Worm (Caenorhabditis elegans) whole organism, L1 larva: ENCODE data around the gene F46E10.2.

Source experiments
- C04F5.9 ChIP-seq: sonication (generic microtip); optimal IDR thresholded peaks from 2 replicates; lab custom pipeline; 2016; ENCODE audit warnings: missing genetic modification characterization, missing compliant biosample characterization
- C16A3.4 ChIP-seq: fragments of 150-350 bp; optimal IDR thresholded peaks from 2 replicates; lab custom pipeline; 2014; ENCODE audit warnings: missing biosample characterization, missing genetic modification characterization
- C34B4.2 ChIP-seq: sonication (generic microtip); optimal IDR thresholded peaks from 2 replicates; lab custom pipeline; 2017; ENCODE audit warnings: mild to moderate bottlenecking, missing genetic modification characterization, missing compliant biosample characterization
- aha-1 ChIP-seq: fragments of 150-350 bp; optimal IDR thresholded peaks from 2 replicates; lab custom pipeline; 2014; ENCODE audit warnings: missing biosample characterization, missing genetic modification characterization
- alr-1 ChIP-seq: fragments of 200-800 bp; sonication (Bioruptor generic); optimal IDR thresholded peaks from 2 replicates; lab custom pipeline; 2018; ENCODE audit warnings: borderline replicate concordance, mild to moderate bottlenecking, missing genetic modification characterization, missing compliant biosample characterization
- blmp-1 ChIP-seq: fragments of 150-350 bp; optimal IDR thresholded peaks from 2 replicates; lab custom pipeline; 2014; ENCODE audit warnings: missing biosample characterization, missing genetic modification characterization
- ceh-63 ChIP-seq: fragments of 200-800 bp; sonication (Bioruptor generic); optimal IDR thresholded peaks from 2 replicates; lab custom pipeline; 2018; ENCODE audit warnings: mild to moderate bottlenecking, missing genetic modification characterization, missing compliant biosample characterization
- ceh-8 ChIP-seq: fragments of 200-800 bp; sonication (Bioruptor generic); optimal IDR thresholded peaks from 2 replicates; lab custom pipeline; 2018; ENCODE audit warnings: mild to moderate bottlenecking, missing genetic modification characterization, moderate library complexity, missing compliant biosample characterization
- ceh-82 ChIP-seq, 3 experiments: fragments of 150-350 bp in 1 of 3; sonication (generic microtip) in 2 of 3; optimal IDR thresholded peaks; 2 replicates each; lab custom pipeline; 2014 to 2017; ENCODE audit warnings: missing biosample characterization in 3 of 3, missing genetic modification characterization in 3 of 3
- ceh-90 ChIP-seq: sonication (generic microtip); optimal IDR thresholded peaks from 2 replicates; lab custom pipeline; 2016; ENCODE audit warnings: missing genetic modification characterization, missing compliant biosample characterization
- ces-1 ChIP-seq: fragments of 150-350 bp; optimal IDR thresholded peaks from 2 replicates; lab custom pipeline; 2014; ENCODE audit warnings: missing biosample characterization, missing genetic modification reagents, missing genetic modification characterization
- dpl-1 ChIP-seq, 3 experiments: fragments of 150-350 bp in 2 of 3; sonication (generic microtip) in 1 of 3; optimal IDR thresholded peaks; 2 replicates each; lab custom pipeline; 2014 to 2017; ENCODE audit warnings: missing biosample characterization in 3 of 3, missing genetic modification characterization in 3 of 3, missing genetic modification reagents in 3 of 3
- dsc-1 ChIP-seq: sonication (generic microtip); optimal IDR thresholded peaks from 2 replicates; lab custom pipeline; 2016; ENCODE audit warnings: mild to moderate bottlenecking, missing genetic modification characterization, missing compliant biosample characterization
- efl-1 ChIP-seq, 4 experiments: fragments of 150-350 bp; optimal IDR thresholded peaks in 3 of 4; peaks in 1 of 4; 1 replicate in 1 of 4; 2 replicates in 3 of 4; lab custom pipeline; 2014; ENCODE audit warnings: missing biosample characterization in 2 of 4, missing genetic modification characterization in 2 of 4, missing genetic modification reagents in 2 of 4
- elt-3 ChIP-seq, 6 experiments: fragments of 150-350 bp in 1 of 6; sonication (generic microtip); optimal IDR thresholded peaks; 2 replicates each; lab custom pipeline; 2017 to 2018; ENCODE audit warnings: missing biosample characterization in 6 of 6, missing genetic modification characterization in 6 of 6, inconsistent platforms in 1 of 6
- fkh-10 ChIP-seq: sonication (generic microtip); optimal IDR thresholded peaks from 2 replicates; lab custom pipeline; 2017; ENCODE audit warnings: missing biosample characterization, missing genetic modification reagents, missing genetic modification characterization
- fkh-4 ChIP-seq: sonication (generic microtip); optimal IDR thresholded peaks from 2 replicates; lab custom pipeline; 2016; ENCODE audit warnings: missing compliant biosample characterization, missing genetic modification characterization, borderline replicate concordance
- fkh-8 ChIP-seq: sonication (generic microtip); optimal IDR thresholded peaks from 2 replicates; lab custom pipeline; 2016; ENCODE audit warnings: mild to moderate bottlenecking, missing genetic modification characterization, missing compliant biosample characterization
- fos-1 ChIP-seq: fragments of 150-350 bp; optimal IDR thresholded peaks from 2 replicates; lab custom pipeline; 2014; ENCODE audit warnings: missing biosample characterization, missing genetic modification characterization
- grh-1 ChIP-seq: fragments of 200-800 bp; sonication (Bioruptor generic); IDR thresholded peaks from 2 replicates; pipeline ENCODE4 v1.3.6; 2022; ENCODE audit warnings: missing genetic modification reagents, missing genetic modification characterization, missing compliant biosample characterization
- irx-1 ChIP-seq: sonication (generic microtip); optimal IDR thresholded peaks from 2 replicates; lab custom pipeline; 2016; ENCODE audit warnings: missing genetic modification characterization, missing compliant biosample characterization
- isw-1 ChIP-seq: fragments of 200-800 bp; sonication (Bioruptor generic); IDR thresholded peaks from 2 replicates; pipeline ENCODE4 v1.3.6; 2022; ENCODE audit warnings: missing genetic modification characterization, missing compliant biosample characterization
- lin-13 ChIP-seq: fragments of 150-350 bp; optimal IDR thresholded peaks from 2 replicates; lab custom pipeline; 2014; ENCODE audit warnings: missing biosample characterization, missing genetic modification reagents, missing genetic modification characterization
- lin-14 ChIP-seq: fragments of 200-800 bp; sonication (Bioruptor generic); optimal IDR thresholded peaks from 2 replicates; lab custom pipeline; 2018; ENCODE audit warnings: mild to moderate bottlenecking, missing genetic modification characterization, moderate library complexity, missing compliant biosample characterization
- lin-15B ChIP-seq: fragments of 150-350 bp; sonication (generic microtip); optimal IDR thresholded peaks from 3 replicates; lab custom pipeline; 2014; ENCODE audit warnings: missing biosample characterization, missing genetic modification characterization
- lir-3 ChIP-seq: sonication (generic microtip); optimal IDR thresholded peaks from 2 replicates; lab custom pipeline; 2016; ENCODE audit warnings: mild to moderate bottlenecking, missing genetic modification characterization, moderate library complexity, missing compliant biosample characterization; ENCODE audit not compliant: poor library complexity
- lsy-2 ChIP-seq, 2 experiments: fragments of 150-350 bp; optimal IDR thresholded peaks; 2 replicates each; lab custom pipeline; 2014; ENCODE audit warnings: missing biosample characterization in 2 of 2, missing genetic modification characterization in 2 of 2
- mab-9 ChIP-seq: fragments of 200-800 bp; sonication (Bioruptor generic); IDR thresholded peaks from 2 replicates; pipeline ENCODE4 v1.3.6; 2022; ENCODE audit warnings: missing genetic modification reagents, missing genetic modification characterization, missing compliant biosample characterization
- nhr-237 ChIP-seq: fragments of 150-350 bp; optimal IDR thresholded peaks from 2 replicates; lab custom pipeline; 2014; ENCODE audit warnings: missing biosample characterization, missing genetic modification characterization
- nhr-47 ChIP-seq: sonication (generic microtip); optimal IDR thresholded peaks from 2 replicates; lab custom pipeline; 2016; ENCODE audit warnings: mild to moderate bottlenecking, missing genetic modification characterization, moderate library complexity, missing compliant biosample characterization
- nhr-76 ChIP-seq: sonication (generic microtip); optimal IDR thresholded peaks from 2 replicates; lab custom pipeline; 2017; ENCODE audit warnings: missing biosample characterization, missing genetic modification characterization
- nhr-90 ChIP-seq: sonication (generic microtip); optimal IDR thresholded peaks from 2 replicates; lab custom pipeline; 2016; ENCODE audit warnings: mild to moderate bottlenecking, missing genetic modification characterization, missing compliant biosample characterization; ENCODE audit not compliant: poor library complexity
- skn-1 ChIP-seq: fragments of 150-350 bp; optimal IDR thresholded peaks from 2 replicates; lab custom pipeline; 2014; ENCODE audit warnings: missing biosample characterization, missing genetic modification characterization
- snpc-4 ChIP-seq: fragments of 150-350 bp; optimal IDR thresholded peaks from 2 replicates; lab custom pipeline; 2014; ENCODE audit warnings: missing biosample characterization, missing genetic modification characterization
- snu-23 ChIP-seq: sonication (generic microtip); optimal IDR thresholded peaks from 2 replicates; lab custom pipeline; 2016; ENCODE audit warnings: missing genetic modification characterization, missing compliant biosample characterization
- sox-4 ChIP-seq: sonication (generic microtip); optimal IDR thresholded peaks from 2 replicates; lab custom pipeline; 2016; ENCODE audit warnings: missing genetic modification characterization, missing compliant biosample characterization
- sptf-1 ChIP-seq: fragments of 150-350 bp; optimal IDR thresholded peaks from 2 replicates; lab custom pipeline; 2014; ENCODE audit warnings: missing biosample characterization, missing genetic modification characterization
- unc-130 ChIP-seq: fragments of 150-350 bp; optimal IDR thresholded peaks from 2 replicates; lab custom pipeline; 2017; ENCODE audit warnings: missing biosample characterization, missing genetic modification characterization, inconsistent platforms
- unc-30 ChIP-seq: sonication (generic microtip); optimal IDR thresholded peaks from 2 replicates; lab custom pipeline; 2017; ENCODE audit warnings: missing biosample characterization, missing genetic modification characterization
- unc-62 ChIP-seq: fragments of 150-350 bp; optimal IDR thresholded peaks from 2 replicates; lab custom pipeline; 2014; ENCODE audit warnings: missing biosample characterization, missing genetic modification reagents, missing genetic modification characterization
- unc-86 ChIP-seq: sonication (generic microtip); optimal IDR thresholded peaks from 2 replicates; lab custom pipeline; 2016; ENCODE audit warnings: missing genetic modification characterization, missing compliant biosample characterization
- xbp-1 ChIP-seq: sonication (generic microtip); optimal IDR thresholded peaks from 2 replicates; lab custom pipeline; 2016; ENCODE audit warnings: missing genetic modification characterization, missing compliant biosample characterization

Gene F46E10.2

DNA sequence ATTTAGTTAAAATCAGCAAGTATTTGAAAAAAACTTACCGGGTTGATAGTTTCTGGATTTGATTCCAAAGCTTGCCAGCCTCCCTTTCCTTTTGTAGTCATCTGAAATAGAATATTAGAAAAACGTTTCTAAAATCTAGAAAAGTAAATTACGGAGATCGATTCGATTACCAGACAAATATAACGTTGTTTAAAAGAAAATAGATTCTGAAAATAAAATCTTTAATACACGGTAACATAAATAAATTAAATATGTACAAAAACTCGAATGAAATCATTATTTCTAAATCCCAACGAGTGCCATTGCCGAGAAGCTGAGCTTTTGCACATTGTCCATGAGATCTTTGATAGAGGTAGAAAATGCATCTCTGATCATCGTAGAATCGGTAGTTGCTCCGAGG is 11.5 kb upstream of the F46E10.2 start, which contains the start of gene ubh-3:
Gene ubh-3 (minus strand): TSS at position 101 of the 400 bp plus-strand sequence.
- TF ChIP-seq skn-1 (tag; lab: Kevin White, UChicago), result no peak
- no peak for TF ChIP-seq mab-9 (GFP tag; lab: Robert Waterston, UW)
- TF ChIP-seq nhr-76 (tag; lab: Kevin White, UChicago), result no peak
- no peak for TF ChIP-seq nhr-237 (tag; lab: Kevin White, UChicago)
- TF ChIP-seq lsy-2 (tag; optimal IDR thresholded peaks at IDR 0.05; lab: Kevin White, UChicago), result no peak
- TF ChIP-seq lin-14 (GFP tag; lab: Kevin White, UChicago), result no peak
- TF ChIP-seq, all 84 proteins: peak for 0

ce11 chrV:6509717-6510116 is 10.5 kb upstream of the F46E10.2 start, which contains the start of gene ubh-2:
ubh-2 (minus strand) TSS chrV:6509817.
- TF ChIP-seq sox-4 (no peak), fkh-8 (no peak), skn-1 (tag; lab: Kevin White, UChicago) (no peak), nhr-90 (no peak), C16A3.4 (tag; lab: Kevin White, UChicago) (no peak), ceh-63 (GFP tag; lab: Kevin White, UChicago) (no peak), ceh-8 (no peak), mab-9 (GFP tag; lab: Robert Waterston, UW) (no peak), irx-1 (tag; lab: Kevin White, UChicago) (no peak), nhr-47 (tag; lab: Kevin White, UChicago) (no peak), unc-30 (tag; lab: Kevin White, UChicago) (no peak)

ce11 chrV:6510622-6511021 is 9.6 kb upstream of the F46E10.2 start:
- TF ChIP-seq C04F5.9 (tag; lab: Kevin White, UChicago) (no peak), nhr-237 (tag; lab: Kevin White, UChicago) (no peak), lin-15B (tag; lab: Kevin White, UChicago) (no peak), lir-3 (tag; lab: Kevin White, UChicago) (no peak), C34B4.2 (no peak), lsy-2 (tag; optimal IDR thresholded peaks at IDR 0.05; lab: Kevin White, UChicago) (peak in 1 of 2 experiments; percentile 50), fkh-4 (tag; lab: Kevin White, UChicago) (no peak), snu-23 (no peak)

DNA sequence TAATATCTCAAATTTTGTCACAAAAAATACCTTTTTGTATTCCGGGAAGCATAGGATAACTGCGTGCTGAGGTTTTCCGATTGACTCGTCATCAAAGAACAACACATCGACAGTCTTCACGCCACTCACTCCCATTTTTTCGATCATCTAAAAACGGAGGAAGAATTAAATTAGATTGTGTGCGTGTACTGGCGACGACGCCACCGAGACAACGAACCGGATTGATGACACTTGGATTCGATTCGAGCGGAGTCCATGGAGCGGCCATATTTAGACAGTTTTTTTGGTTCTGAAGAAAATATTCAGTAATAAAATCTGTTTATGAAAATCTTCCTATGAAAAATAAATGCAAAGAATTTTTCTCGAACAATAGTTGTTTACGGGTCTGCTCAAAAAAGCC is 9.1 kb upstream of the F46E10.2 start, which contains the start of gene ubh-1:
Gene ubh-1 (minus strand): TSS at position 289 of the 400 bp plus-strand sequence.
- TF ChIP-seq grh-1 (GFP tag; lab: Robert Waterston, UW) (no peak), nhr-47 (tag; lab: Kevin White, UChicago) (no peak), efl-1 (optimal IDR thresholded peaks at IDR 0.05; lab: Kevin White, UChicago) (no peak), efl-1 (GFP tag; optimal IDR thresholded peaks at IDR 0.05 in 1 of 2; lab: Kevin White, UChicago) (peak in 1 of 2 experiments; percentile 24), ceh-90 (tag; lab: Kevin White, UChicago) (no peak), unc-130 (tag; lab: Kevin White, UChicago) (no peak), elt-3 (tag; optimal IDR thresholded peaks at IDR 0.05; lab: Kevin White, UChicago) (peak in 1 of 6 experiments; percentile 23)

DNA sequence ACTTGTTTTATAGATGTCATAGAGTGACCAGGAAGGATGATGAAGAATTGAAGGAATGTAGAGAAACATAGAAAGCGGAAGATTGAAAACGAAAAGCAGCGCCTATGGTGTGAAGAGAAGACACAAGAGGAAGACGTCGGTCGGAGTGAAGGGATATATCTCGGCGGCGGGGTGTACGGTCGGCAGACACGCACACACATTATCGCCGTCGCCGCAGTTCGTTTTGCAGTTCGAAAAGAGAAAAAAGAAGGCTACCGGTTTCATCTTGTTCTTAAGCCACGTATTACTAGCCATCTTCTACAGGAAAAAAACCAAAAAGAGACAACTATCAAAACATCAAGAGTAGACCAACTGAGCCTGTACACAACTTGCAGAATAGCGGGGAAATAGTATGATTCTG is 6.9 kb upstream of the F46E10.2 start:
- TF ChIP-seq ceh-82 (tag; optimal IDR thresholded peaks at IDR 0.05; lab: Kevin White, UChicago) (no peak), isw-1 (GFP tag; lab: Robert Waterston, UW) (no peak), unc-86 (tag; lab: Kevin White, UChicago) (no peak), elt-3 (tag; optimal IDR thresholded peaks at IDR 0.05; lab: Kevin White, UChicago) (peak in 1 of 6 experiments; percentile 32), aha-1 (tag; lab: Kevin White, UChicago) (no peak), fkh-4 (tag; lab: Kevin White, UChicago) (no peak), dpl-1 (GFP tag; optimal IDR thresholded peaks at IDR 0.05; lab: Kevin White, UChicago) (no peak), efl-1 (optimal IDR thresholded peaks at IDR 0.05; lab: Kevin White, UChicago) (no peak), efl-1 (GFP tag; optimal IDR thresholded peaks at IDR 0.05 in 1 of 2; lab: Kevin White, UChicago) (peak in 1 of 2 experiments; percentile 59), lin-14 (GFP tag; lab: Kevin White, UChicago) (peak; percentile 72), mab-9 (GFP tag; lab: Robert Waterston, UW) (no peak), unc-62 (GFP tag; lab: Kevin White, UChicago) (no peak), fkh-10 (GFP tag; lab: Kevin White, UChicago) (no peak), alr-1 (tag; lab: Kevin White, UChicago) (no peak), lin-13 (no peak), xbp-1 (peak; percentile 22), snpc-4 (no peak), C04F5.9 (tag; lab: Kevin White, UChicago) (no peak), fkh-8 (no peak), ceh-63 (GFP tag; lab: Kevin White, UChicago) (no peak), sox-4 (no peak), ces-1 (GFP tag; lab: Kevin White, UChicago) (no peak), dsc-1 (tag; lab: Kevin White, UChicago) (no peak), fos-1 (tag; lab: Kevin White, UChicago) (no peak), blmp-1 (tag; lab: Kevin White, UChicago) (peak; percentile 94), irx-1 (tag; lab: Kevin White, UChicago) (no peak), sptf-1 (tag; lab: Kevin White, UChicago) (no peak)
